Worm (Caenorhabditis elegans) whole organism, young adult: ENCODE data around the gene Y51H7C.9.

Source experiments
- F23B12.7 ChIP-seq: sonication (generic microtip); optimal IDR thresholded peaks from 2 replicates; lab custom pipeline; 2017; ENCODE audit warnings: missing genetic modification characterization, mild to moderate bottlenecking, missing compliant biosample characterization, antibody characterized with exemption, moderate library complexity; ENCODE audit not compliant: insufficient read depth
- F52B5.7 ChIP-seq: sonication (generic microtip); optimal IDR thresholded peaks from 2 replicates; lab custom pipeline; 2016; ENCODE audit warnings: mild to moderate bottlenecking, missing genetic modification characterization, missing compliant biosample characterization
- ama-1 ChIP-seq, 3 experiments: fragments of 150-350 bp in 1 of 3; sonication (generic microtip) in 2 of 3; optimal IDR thresholded peaks; 2 replicates each; lab custom pipeline; 2014 to 2018; ENCODE audit warnings: missing biosample characterization in 2 of 3, missing genetic modification characterization in 2 of 3, missing genetic modification reagents in 2 of 3
- cebp-1 ChIP-seq, 2 experiments: fragments of 200-800 bp in 1 of 2; sonication (Bioruptor generic) in 1 of 2; sonication (generic microtip) in 1 of 2; IDR thresholded peaks in 1 of 2; optimal IDR thresholded peaks in 1 of 2; 2 replicates each; pipeline versions ENCODE4 v1.3.6 to Lab custom; 2017 to 2022; ENCODE audit warnings: missing compliant biosample characterization in 2 of 2, missing genetic modification characterization in 2 of 2, mild to moderate bottlenecking in 1 of 2, missing genetic modification reagents in 1 of 2, moderate library complexity in 1 of 2
- rcor-1 ChIP-seq: fragments of 200-800 bp; sonication (Bioruptor generic); IDR thresholded peaks from 2 replicates; pipeline ENCODE4 v1.3.6; 2022; ENCODE audit warnings: missing genetic modification reagents, missing genetic modification characterization, missing compliant biosample characterization
- snpc-3.4 ChIP-seq: sonication (generic microtip); optimal IDR thresholded peaks from 2 replicates; lab custom pipeline; 2017; ENCODE audit warnings: missing genetic modification characterization, mild to moderate bottlenecking, missing compliant biosample characterization, antibody characterized with exemption, moderate library complexity, missing genotype, missing genetic modification reagents
- unc-130 ChIP-seq: sonication (generic microtip); optimal IDR thresholded peaks from 2 replicates; lab custom pipeline; 2016; ENCODE audit warnings: missing genetic modification reagents, missing genetic modification characterization, missing compliant biosample characterization
- ztf-25 ChIP-seq: fragments of 200-800 bp; sonication (Bioruptor generic); IDR thresholded peaks from 2 replicates; pipeline ENCODE4 v1.3.6; 2022; ENCODE audit warnings: missing genetic modification reagents, missing genetic modification characterization, missing compliant biosample characterization

- TF ChIP-seq cebp-1 (GFP tag; IDR thresholded peaks at IDR 0.05; lab: Robert Waterston, UW), result no peak
- TF ChIP-seq cebp-1 (tag; optimal IDR thresholded peaks at IDR 0.05; lab: Kevin White, UChicago), result no peak
- no peak for TF ChIP-seq ztf-25 (GFP tag; lab: Robert Waterston, UW)
- TF ChIP-seq F23B12.7 (tag; lab: Kevin White, UChicago), result no peak
- TF ChIP-seq snpc-3.4, result no peak
- no peak for TF ChIP-seq unc-130 (GFP tag; lab: Kevin White, UChicago)
- no peak for TF ChIP-seq F52B5.7 (tag; lab: Kevin White, UChicago)
- TF ChIP-seq rcor-1 (GFP tag; lab: Robert Waterston, UW), result no peak
- no peak for TF ChIP-seq ama-1 (optimal IDR thresholded peaks at IDR 0.05; lab: Kevin White, UChicago)
- TF ChIP-seq ama-1 (GFP tag; optimal IDR thresholded peaks at IDR 0.05; lab: Kevin White, UChicago), result no peak
Observed at ce11 chrII:1397703-1398102, 13.6 kb downstream of the Y51H7C.9 start, which contains the start of gene F54D12.8.
